Worm (Caenorhabditis elegans) whole organism, late embryonic: ENCODE results near the gene F38B6.2.

ENCODE experiments used
- ama-1 ChIP-seq: fragments of 150-350 bp; optimal IDR thresholded peaks from 2 replicates; lab custom pipeline; 2014
- ets-4 ChIP-seq: sonication (generic microtip); optimal IDR thresholded peaks from 2 replicates; lab custom pipeline; 2016; ENCODE audit warnings: missing genetic modification characterization, missing compliant biosample characterization
- lim-6 ChIP-seq: sonication (generic microtip); optimal IDR thresholded peaks from 2 replicates; lab custom pipeline; 2016; ENCODE audit warnings: missing genetic modification characterization, missing compliant biosample characterization
- nhr-11 ChIP-seq: fragments of 150-350 bp; optimal IDR thresholded peaks from 2 replicates; lab custom pipeline; 2014; ENCODE audit warnings: missing biosample characterization, missing genetic modification characterization
- rnt-1 ChIP-seq: sonication (generic microtip); optimal IDR thresholded peaks from 2 replicates; lab custom pipeline; 2016; ENCODE audit warnings: missing genetic modification characterization, missing compliant biosample characterization
- zip-5 ChIP-seq: sonication (generic microtip); optimal IDR thresholded peaks from 2 replicates; lab custom pipeline; 2016; ENCODE audit warnings: missing genetic modification characterization, missing compliant biosample characterization

DNA sequence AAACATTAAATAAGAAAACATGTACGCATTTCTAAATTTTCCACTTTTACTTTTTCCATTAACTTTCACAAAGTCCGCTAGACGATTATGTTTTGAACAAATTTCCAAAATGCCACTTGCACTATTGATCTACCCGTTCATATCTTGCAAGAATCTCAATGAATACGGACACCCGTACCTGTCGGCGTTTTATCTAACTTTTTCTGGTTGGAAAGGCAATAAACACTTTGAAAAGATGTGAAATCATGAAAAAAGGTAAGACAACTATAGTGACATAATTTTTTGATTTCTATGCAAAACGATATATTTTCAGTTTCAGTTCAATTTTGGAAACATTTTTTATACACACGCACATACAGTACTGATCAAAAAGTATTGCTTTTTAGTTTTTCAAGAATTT lies 26.6 kb upstream of the F38B6.2 start:
- TF ChIP-seq nhr-11 (tag; lab: Kevin White, UChicago): no peak
- no peak for TF ChIP-seq ets-4
- no peak for TF ChIP-seq rnt-1 (tag; lab: Kevin White, UChicago)
- TF ChIP-seq ama-1 (lab: Kevin White, UChicago): no peak
- TF ChIP-seq lim-6 (tag; lab: Kevin White, UChicago): no peak
- TF ChIP-seq zip-5: no peak
